Fruit fly (Drosophila melanogaster) whole organism, embryonic: ENCODE results near the gene CG1971.

Experiments
- ATbp ChIP-seq: fragments of 200-800 bp; sonication (Bioruptor generic); optimal IDR thresholded peaks from 2 replicates; lab custom pipeline; 2017; ENCODE audit warnings: missing biosample characterization, mild to moderate bottlenecking, missing genetic modification characterization, missing genetic modification reagents
- Ada2b ChIP-seq: fragments of 200-800 bp; sonication (Bioruptor generic); IDR thresholded peaks from 2 replicates; pipeline ENCODE4 v1.3.6; 2022; ENCODE audit warnings: missing biosample characterization, missing genetic modification characterization
- Adf1 ChIP-seq: fragments of 200-800 bp; sonication (Bioruptor generic); IDR thresholded peaks from 2 replicates; pipeline ENCODE4 v1.3.6; 2022; ENCODE audit warnings: missing biosample characterization, missing genetic modification characterization
- CG10209 ChIP-seq: fragments of 200-800 bp; sonication (Bioruptor generic); optimal IDR thresholded peaks from 3 replicates; lab custom pipeline; 2017; ENCODE audit warnings: missing biosample characterization, mild to moderate bottlenecking, missing genetic modification characterization, missing genetic modification reagents
- CG10274 ChIP-seq: fragments of 200-800 bp; sonication (Bioruptor generic); optimal IDR thresholded peaks from 3 replicates; lab custom pipeline; 2017; ENCODE audit warnings: missing biosample characterization, mild to moderate bottlenecking, missing genetic modification characterization
- CG10462 ChIP-seq: fragments of 200-800 bp; sonication (Bioruptor generic); optimal IDR thresholded peaks from 2 replicates; lab custom pipeline; 2016; ENCODE audit warnings: missing biosample characterization, missing genetic modification characterization
- CG10565 ChIP-seq: fragments of 200-800 bp; sonication (Bioruptor generic); optimal IDR thresholded peaks from 3 replicates; lab custom pipeline; 2016; ENCODE audit warnings: missing biosample characterization, mild to moderate bottlenecking, missing genetic modification characterization
- CG11093 ChIP-seq: fragments of 200-800 bp; sonication (Bioruptor generic); IDR thresholded peaks from 3 replicates; pipeline ENCODE4 v1.3.6; 2022; ENCODE audit warnings: missing biosample characterization, missing genetic modification characterization
- CG12391 ChIP-seq: fragments of 200-800 bp; sonication (Bioruptor generic); optimal IDR thresholded peaks from 3 replicates; lab custom pipeline; 2018; ENCODE audit warnings: missing biosample characterization, mild to moderate bottlenecking, missing genetic modification characterization, moderate library complexity
- CG12769 ChIP-seq: fragments of 200-800 bp; sonication (Bioruptor generic); optimal IDR thresholded peaks from 2 replicates; lab custom pipeline; 2019; ENCODE audit warnings: missing biosample characterization, mild to moderate bottlenecking, missing genetic modification characterization, moderate library complexity
- CG14441 ChIP-seq: fragments of 200-800 bp; sonication (Bioruptor generic); IDR thresholded peaks from 2 replicates; pipeline ENCODE4 v1.3.6; 2022; ENCODE audit warnings: missing biosample characterization, missing genetic modification characterization
- CG17802 ChIP-seq: fragments of 200-800 bp; sonication (Bioruptor generic); optimal IDR thresholded peaks from 2 replicates; lab custom pipeline; 2018; ENCODE audit warnings: missing biosample characterization, mild to moderate bottlenecking, missing genetic modification characterization, moderate library complexity
- CG18619 ChIP-seq: fragments of 200-800 bp; sonication (Bioruptor generic); optimal IDR thresholded peaks from 3 replicates; lab custom pipeline; 2017; ENCODE audit warnings: missing biosample characterization, mild to moderate bottlenecking, missing genetic modification characterization
- CG18764 ChIP-seq: fragments of 200-800 bp; sonication (Bioruptor generic); optimal IDR thresholded peaks from 3 replicates; lab custom pipeline; 2016; ENCODE audit warnings: missing biosample characterization, missing genetic modification characterization
- CG2875 ChIP-seq: fragments of 200-800 bp; sonication (Bioruptor generic); optimal IDR thresholded peaks from 2 replicates; lab custom pipeline; 2017; ENCODE audit warnings: missing biosample characterization, mild to moderate bottlenecking, missing genetic modification characterization, missing genetic modification reagents
- CG3281 ChIP-seq: fragments of 200-800 bp; sonication (Bioruptor generic); optimal IDR thresholded peaks from 3 replicates; lab custom pipeline; 2017; ENCODE audit warnings: missing biosample characterization, mild to moderate bottlenecking, missing genetic modification characterization
- CG33213 ChIP-seq: fragments of 200-800 bp; sonication (Bioruptor generic); optimal IDR thresholded peaks from 3 replicates; lab custom pipeline; 2016; ENCODE audit warnings: missing biosample characterization, missing genetic modification characterization
- CG4730 ChIP-seq: fragments of 200-800 bp; sonication (Bioruptor generic); IDR thresholded peaks from 2 replicates; pipeline ENCODE4 v1.3.6; 2022; ENCODE audit warnings: missing biosample characterization, missing genetic modification characterization
- CG6175 ChIP-seq: fragments of 200-800 bp; sonication (Bioruptor generic); IDR thresholded peaks from 3 replicates; pipeline ENCODE4 v1.3.6; 2022; ENCODE audit warnings: missing biosample characterization, missing genetic modification characterization
- CG6813 ChIP-seq: fragments of 200-800 bp; sonication (Bioruptor generic); optimal IDR thresholded peaks from 2 replicates; lab custom pipeline; 2017; ENCODE audit warnings: missing biosample characterization, missing genetic modification characterization, mild to moderate bottlenecking, moderate library complexity, missing genetic modification reagents
- CG7271 ChIP-seq: fragments of 200-800 bp; sonication (Bioruptor generic); optimal IDR thresholded peaks from 2 replicates; lab custom pipeline; 2018; ENCODE audit warnings: missing biosample characterization, mild to moderate bottlenecking, missing genetic modification characterization, moderate library complexity
- CG7786 ChIP-seq: fragments of 200-800 bp; sonication (Bioruptor generic); optimal IDR thresholded peaks from 2 replicates; lab custom pipeline; 2016; ENCODE audit warnings: missing biosample characterization, missing genetic modification characterization
- CG8089 ChIP-seq: fragments of 200-800 bp; sonication (Bioruptor generic); optimal IDR thresholded peaks from 3 replicates; lab custom pipeline; 2016; ENCODE audit warnings: missing biosample characterization, missing genetic modification characterization
- CG9609 ChIP-seq: fragments of 200-800 bp; sonication (Bioruptor generic); optimal IDR thresholded peaks from 3 replicates; lab custom pipeline; 2016; ENCODE audit warnings: missing biosample characterization, missing genetic modification characterization
- CHES-1-like ChIP-seq: fragments of 200-800 bp; sonication (Bioruptor generic); optimal IDR thresholded peaks from 2 replicates; lab custom pipeline; 2016; ENCODE audit warnings: missing biosample characterization, missing genetic modification characterization
- Camta ChIP-seq: fragments of 200-800 bp; sonication (Bioruptor generic); optimal IDR thresholded peaks from 2 replicates; lab custom pipeline; 2016; ENCODE audit warnings: missing biosample characterization, missing genetic modification characterization
- Drgx ChIP-seq: fragments of 200-800 bp; sonication (Bioruptor generic); IDR thresholded peaks from 2 replicates; pipeline ENCODE4 v1.3.6; 2022; ENCODE audit warnings: missing biosample characterization, missing genetic modification characterization
- E2f2 ChIP-seq: fragments of 200-800 bp; sonication (Bioruptor generic); IDR thresholded peaks from 2 replicates; pipeline ENCODE4 v1.3.6; 2022; ENCODE audit warnings: missing biosample characterization, missing genetic modification characterization
- Fer1 ChIP-seq: fragments of 200-800 bp; sonication (Bioruptor generic); optimal IDR thresholded peaks from 2 replicates; lab custom pipeline; 2017; ENCODE audit warnings: missing biosample characterization, mild to moderate bottlenecking, missing genetic modification characterization
- Gsc ChIP-seq: fragments of 200-800 bp; sonication (Bioruptor generic); IDR thresholded peaks from 2 replicates; pipeline ENCODE4 v1.3.6; 2022; ENCODE audit warnings: missing biosample characterization, missing genetic modification characterization
- Gug ChIP-seq: fragments of 200-800 bp; sonication (Bioruptor generic); IDR thresholded peaks from 4 replicates; pipeline ENCODE4 v1.3.6; 2022; ENCODE audit warnings: missing biosample characterization, missing genetic modification characterization
- HLH54F ChIP-seq: fragments of 200-800 bp; sonication (Bioruptor generic); optimal IDR thresholded peaks from 3 replicates; lab custom pipeline; 2016; ENCODE audit warnings: missing biosample characterization, missing genetic modification characterization
- Hsf ChIP-seq: fragments of 200-800 bp; sonication (Bioruptor generic); optimal IDR thresholded peaks from 3 replicates; lab custom pipeline; 2016; ENCODE audit warnings: missing biosample characterization, missing genetic modification characterization
- MESR4 ChIP-seq: fragments of 200-800 bp; sonication (Bioruptor generic); optimal IDR thresholded peaks from 2 replicates; lab custom pipeline; 2018; ENCODE audit warnings: missing biosample characterization, mild to moderate bottlenecking, missing genetic modification characterization, moderate library complexity
- ab ChIP-seq: fragments of 200-800 bp; sonication (Bioruptor generic); optimal IDR thresholded peaks from 2 replicates; lab custom pipeline; 2016; ENCODE audit warnings: missing biosample characterization, missing genetic modification characterization
- bsh ChIP-seq, 2 experiments: fragments of 200-800 bp; sonication (Bioruptor generic); optimal IDR thresholded peaks; 2 replicates each; lab custom pipeline; 2017 to 2018; ENCODE audit warnings: mild to moderate bottlenecking in 2 of 2, missing biosample characterization in 2 of 2, missing genetic modification characterization in 2 of 2, moderate library complexity in 1 of 2
- chif ChIP-seq, 2 experiments: fragments of 200-800 bp; sonication (Bioruptor generic); optimal IDR thresholded peaks; 3 replicates each; lab custom pipeline; 2016; ENCODE audit warnings: missing biosample characterization in 2 of 2, missing genetic modification characterization in 2 of 2
- da ChIP-seq: fragments of 200-800 bp; sonication (Bioruptor generic); optimal IDR thresholded peaks from 2 replicates; lab custom pipeline; 2016; ENCODE audit warnings: missing biosample characterization, missing genetic modification characterization
- dm ChIP-seq: fragments of 200-800 bp; sonication (Bioruptor generic); optimal IDR thresholded peaks from 3 replicates; lab custom pipeline; 2016; ENCODE audit warnings: missing biosample characterization, missing genetic modification characterization
- eyg ChIP-seq: fragments of 200-800 bp; sonication (Bioruptor generic); optimal IDR thresholded peaks from 3 replicates; lab custom pipeline; 2016; ENCODE audit warnings: missing biosample characterization, missing genetic modification characterization
- gcm2 ChIP-seq: fragments of 200-800 bp; sonication (Bioruptor generic); optimal IDR thresholded peaks from 2 replicates; lab custom pipeline; 2016; ENCODE audit warnings: missing biosample characterization, missing genetic modification characterization
- grau ChIP-seq: fragments of 200-800 bp; optimal IDR thresholded peaks from 3 replicates; lab custom pipeline; 2019; ENCODE audit warnings: missing biosample characterization, mild to moderate bottlenecking, missing genetic modification characterization, moderate library complexity
- gro ChIP-seq: fragments of 200-800 bp; sonication (Bioruptor generic); optimal IDR thresholded peaks from 2 replicates; lab custom pipeline; 2016; ENCODE audit warnings: missing biosample characterization, missing genetic modification characterization
- hbn ChIP-seq: fragments of 200-800 bp; sonication (Bioruptor generic); IDR thresholded peaks from 2 replicates; pipeline ENCODE4 v1.3.6; 2022; ENCODE audit warnings: missing biosample characterization, missing genetic modification characterization; ENCODE audit not compliant: partially characterized antibody
- hth ChIP-seq: fragments of >200 bp; optimal IDR thresholded peaks from 2 replicates; lab custom pipeline; 2017; ENCODE audit warnings: inconsistent platforms
- maf-S ChIP-seq: fragments of 200-800 bp; sonication (Bioruptor generic); optimal IDR thresholded peaks from 2 replicates; lab custom pipeline; 2016; ENCODE audit warnings: missing biosample characterization, missing genetic modification characterization
- pho ChIP-seq: fragments of 200-800 bp; sonication (Bioruptor generic); optimal IDR thresholded peaks from 2 replicates; lab custom pipeline; 2016; ENCODE audit warnings: missing biosample characterization, missing genetic modification characterization
- seq ChIP-seq: fragments of 200-800 bp; sonication (Bioruptor generic); IDR thresholded peaks from 2 replicates; pipeline ENCODE4 v1.3.6; 2022; ENCODE audit warnings: missing biosample characterization, missing genetic modification characterization
- so ChIP-seq: fragments of 200-800 bp; sonication (Bioruptor generic); IDR thresholded peaks from 3 replicates; pipeline ENCODE4 v1.3.6; 2022; ENCODE audit warnings: missing biosample characterization, missing genetic modification characterization
- ttk ChIP-seq: fragments of 200-800 bp; sonication (Bioruptor generic); IDR thresholded peaks from 2 replicates; pipeline ENCODE4 v2.1.2; 2022; ENCODE audit warnings: missing biosample characterization, missing genetic modification characterization

Gene CG1971

DNA sequence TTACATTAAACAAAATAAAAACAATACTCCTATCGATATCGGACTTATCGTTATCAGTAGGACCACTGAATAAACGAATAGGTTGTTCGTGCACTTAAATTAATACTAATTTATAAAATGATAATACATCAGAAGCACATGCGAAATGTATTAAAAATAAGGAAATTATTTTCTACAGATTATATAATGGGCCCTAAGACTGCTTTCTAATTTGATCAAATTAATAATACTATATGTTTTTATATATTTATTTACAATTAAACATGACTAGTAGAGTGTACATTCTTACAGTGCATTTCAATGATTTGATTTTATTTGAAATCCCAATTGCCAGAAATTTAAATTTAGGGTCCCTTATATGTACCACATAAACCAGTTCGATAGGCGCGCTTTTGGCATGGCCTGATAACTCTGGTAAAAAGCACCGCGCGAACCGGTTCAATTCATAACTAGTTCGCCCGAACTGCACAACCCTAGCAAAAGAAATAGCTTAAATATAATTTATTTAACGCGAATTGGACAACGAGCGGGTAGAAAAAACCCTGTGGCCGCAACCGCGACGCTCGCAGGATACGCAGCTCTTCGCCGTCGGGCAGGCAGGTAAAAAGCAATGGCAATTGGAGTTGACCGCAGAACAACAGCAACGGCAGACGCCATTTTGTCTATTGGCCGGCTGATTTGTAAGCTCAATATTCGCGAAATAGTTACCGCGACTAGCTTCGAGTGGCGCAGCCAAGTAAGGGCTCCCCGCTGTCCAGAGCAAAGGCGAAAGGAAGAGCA lies 28.5 kb upstream of the CG1971 start, which contains the start of the genes CG2126 and faf (continued):
- TF ChIP-seq ttk (GFP tag; lab: Robert Waterston, UW) (peak; percentile 88), CG10274 (GFP tag; lab: Kevin White, UChicago) (no peak), CG9609 (GFP tag; lab: Kevin White, UChicago) (peak; percentile 45), CG8089 (GFP tag; lab: Kevin White, UChicago) (peak; percentile 21), HLH54F (GFP tag; lab: Kevin White, UChicago) (peak; percentile 64), gro (GFP tag; lab: Kevin White, UChicago) (peak; percentile 48), maf-S (peak; percentile 27), bsh (GFP tag; optimal IDR thresholded peaks at IDR 0.05; lab: Kevin White, UChicago) (peak; percentile 15 to 79), CG12769 (tag; lab: Kevin White, UChicago) (no peak), chif (GFP tag; optimal IDR thresholded peaks at IDR 0.05; lab: Kevin White, UChicago) (peak in 1 of 2 experiments; percentile 39), seq (GFP tag; lab: Robert Waterston, UW) (peak; percentile 58), grau (tag; lab: Kevin White, UChicago) (peak; percentile 79), da (no peak), CG3281 (GFP tag; lab: Kevin White, UChicago) (peak; percentile 77), eyg (GFP tag; lab: Kevin White, UChicago) (no peak), CG7271 (tag; lab: Kevin White, UChicago) (peak; percentile 46), Ada2b (GFP tag; lab: Robert Waterston, UW) (peak; percentile 68), CG12391 (tag; lab: Kevin White, UChicago) (peak; percentile 92), CG6175 (0 out of 3 replicates have a peak, but pooled peaks have one; percentile 50), gcm2 (no peak), CG2875 (peak; percentile 16), E2f2 (GFP tag; lab: Robert Waterston, UW) (peak; percentile 51), CG17802 (tag; lab: Kevin White, UChicago) (peak; percentile 35), CG7786 (GFP tag; lab: Kevin White, UChicago) (peak; percentile 56), so (GFP tag; lab: Robert Waterston, UW) (peak; percentile 37; the same call in 1 of the 3 replicates), CG33213 (GFP tag; lab: Kevin White, UChicago) (peak; percentile 24), Gsc (GFP tag; lab: Robert Waterston, UW) (no peak), CG6813 (peak; percentile 14), Adf1 (GFP tag; lab: Robert Waterston, UW) (peak; percentile 18; the same call in 1 of the 2 replicates), Camta (GFP tag; lab: Kevin White, UChicago) (peak; percentile 23), CG10565 (no peak), hbn (GFP tag; lab: Robert Waterston, UW) (no peak; the same call in 1 of the 2 replicates), CG4730 (GFP tag; lab: Robert Waterston, UW) (peak; percentile 52; the same call in 1 of the 2 replicates), dm (GFP tag; lab: Kevin White, UChicago) (peak; percentile 11), pho (GFP tag; lab: Kevin White, UChicago) (peak; percentile 65), Hsf (GFP tag; lab: Kevin White, UChicago) (peak; percentile 58), ATbp (GFP tag; lab: Kevin White, UChicago) (no peak), CG18619 (GFP tag; lab: Kevin White, UChicago) (peak; percentile 59), CG18764 (GFP tag; lab: Kevin White, UChicago) (peak; percentile 73), ab (no peak), CG14441 (peak; percentile 76), CG10462 (GFP tag; lab: Kevin White, UChicago) (peak; percentile 56), Gug (peak; percentile 75), hth (lab: Kevin White, UChicago) (no peak), CG11093 (GFP tag; lab: Robert Waterston, UW) (peak; percentile 62; the same call in 2 of the 3 replicates), MESR4 (GFP tag; lab: Kevin White, UChicago) (peak; percentile 24), CHES-1-like (peak; percentile 59), Drgx (0 out of 2 replicates have a peak, but pooled peaks have one; percentile 14), CG10209 (peak; percentile 73), Fer1 (peak; percentile 75)
